Worm (Caenorhabditis elegans) whole organism, early embryonic: ENCODE data around the gene taap-1.

Source experiments
- B0310.2 ChIP-seq: sonication (generic microtip); optimal IDR thresholded peaks from 2 replicates; lab custom pipeline; 2016; ENCODE audit warnings: mild to moderate bottlenecking, missing genetic modification characterization, missing compliant biosample characterization
- F13C5.2 ChIP-seq: sonication (generic microtip); optimal IDR thresholded peaks from 2 replicates; lab custom pipeline; 2017; ENCODE audit warnings: mild to moderate bottlenecking, missing genetic modification characterization, inconsistent platforms, missing compliant biosample characterization
- aly-1 ChIP-seq: sonication (generic microtip); optimal IDR thresholded peaks from 2 replicates; lab custom pipeline; 2016; ENCODE audit warnings: missing genetic modification characterization, missing compliant biosample characterization
- ama-1 ChIP-seq: fragments of 150-350 bp; optimal IDR thresholded peaks from 2 replicates; lab custom pipeline; 2014
- ceh-36 ChIP-seq: sonication (generic microtip); optimal IDR thresholded peaks from 2 replicates; lab custom pipeline; 2016; ENCODE audit warnings: missing genetic modification characterization, inconsistent platforms, missing compliant biosample characterization
- ets-7 ChIP-seq: sonication (generic microtip); optimal IDR thresholded peaks from 2 replicates; lab custom pipeline; 2016; ENCODE audit warnings: missing genotype, missing genetic modification characterization, missing compliant biosample characterization
- flt-1 ChIP-seq: fragments of 200-800 bp; sonication (Bioruptor generic); IDR thresholded peaks from 2 replicates; pipeline ENCODE4 v1.3.6; 2022; ENCODE audit warnings: missing genetic modification characterization, missing compliant biosample characterization
- hmbx-1 ChIP-seq: sonication (generic microtip); optimal IDR thresholded peaks from 2 replicates; lab custom pipeline; 2016; ENCODE audit warnings: mild to moderate bottlenecking, missing genetic modification characterization, missing compliant biosample characterization
- hmg-4 ChIP-seq: fragments of 200-800 bp; sonication (Bioruptor generic); optimal IDR thresholded peaks from 2 replicates; lab custom pipeline; 2018; ENCODE audit warnings: mild to moderate bottlenecking, missing genetic modification characterization, missing compliant biosample characterization
- pes-1 ChIP-seq: fragments of 200-800 bp; sonication (Bioruptor generic); IDR thresholded peaks from 2 replicates; pipeline ENCODE4 v1.3.6; 2022; ENCODE audit warnings: missing genetic modification reagents, missing genetic modification characterization, missing compliant biosample characterization
- scrt-1 ChIP-seq: fragments of 200-800 bp; sonication (Bioruptor generic); IDR thresholded peaks from 2 replicates; pipeline ENCODE4 v1.3.6; 2022; ENCODE audit warnings: missing genetic modification characterization, missing compliant biosample characterization
- sea-1 ChIP-seq: fragments of 200-800 bp; sonication (Bioruptor generic); conservative IDR thresholded peaks from 2 replicates; pipeline ENCODE4 v1.3.6; 2022; ENCODE audit warnings: missing genetic modification characterization, missing compliant biosample characterization
- tbx-11 ChIP-seq: fragments of 200-800 bp; sonication (Bioruptor generic); IDR thresholded peaks from 2 replicates; pipeline ENCODE4 v1.3.6; 2022; ENCODE audit warnings: missing genetic modification characterization, missing compliant biosample characterization
- tbx-37 ChIP-seq: fragments of 200-800 bp; sonication (Bioruptor generic); conservative IDR thresholded peaks from 2 replicates; pipeline ENCODE4 v1.3.6; 2022; ENCODE audit warnings: missing genetic modification reagents, missing genetic modification characterization, missing compliant biosample characterization

ce11 chrII:8450750-8451149 is 32.9 kb downstream of the taap-1 start:
- no peak for TF ChIP-seq tbx-37 (GFP tag; lab: Robert Waterston, UW)
- TF ChIP-seq aly-1: no peak
- no peak for TF ChIP-seq tbx-11 (GFP tag; lab: Robert Waterston, UW)
- no peak for TF ChIP-seq ama-1 (lab: Kevin White, UChicago)
- no peak for TF ChIP-seq B0310.2 (tag; lab: Kevin White, UChicago)
- no peak for TF ChIP-seq flt-1
- no peak for TF ChIP-seq ets-7 (tag; lab: Kevin White, UChicago)
- TF ChIP-seq scrt-1 (GFP tag; lab: Robert Waterston, UW): no peak
- no peak for TF ChIP-seq sea-1 (GFP tag; lab: Robert Waterston, UW)
- TF ChIP-seq hmbx-1 (tag; lab: Kevin White, UChicago): no peak
- TF ChIP-seq hmg-4: no peak
- no peak for TF ChIP-seq pes-1
- TF ChIP-seq F13C5.2 (tag; lab: Kevin White, UChicago): no peak
- TF ChIP-seq ceh-36 (tag; lab: Kevin White, UChicago): no peak
